Worm (Caenorhabditis elegans): ENCODE data around the gene F21C10.9.

- TF ChIP-seq ama-1 (optimal IDR thresholded peaks at IDR 0.05): no peak
- TF ChIP-seq sdc-2 (tag; optimal IDR thresholded peaks at IDR 0.05): no peak
- peak; percentile 74 for TF ChIP-seq ref-2 (tag; optimal IDR thresholded peaks at IDR 0.05)
- TF ChIP-seq dmd-4 (tag; optimal IDR thresholded peaks at IDR 0.05; ENCODE audit: borderline replicate concordance): no peak
- no peak for TF ChIP-seq ceh-22 (tag; optimal IDR thresholded peaks at IDR 0.05)
- peak; percentile 73 for TF ChIP-seq ceh-18 (tag; optimal IDR thresholded peaks at IDR 0.05)
- no peak for TF ChIP-seq hlh-15 (tag; optimal IDR thresholded peaks at IDR 0.05)
These were observed 2.7 kb downstream of the F21C10.9 start, which contains the start of gene F21C10.10 for ce11 chrV:9095613-9096317.

Measured in whole organism, late embryonic.